Fruit fly (Drosophila melanogaster) Kc167 (cell line): ENCODE data around the gene CG13606.

ENCODE experiments used
- Myc ChIP-seq: fragments of >200 bp; optimal IDR thresholded peaks from 2 replicates; lab custom pipeline; 2017; ENCODE audit warnings: missing external identifiers
- Sin3A ChIP-seq: fragments of >200 bp; optimal IDR thresholded peaks from 2 replicates; lab custom pipeline; 2018; ENCODE audit warnings: missing external identifiers
- h ChIP-seq: fragments of >200 bp; optimal IDR thresholded peaks from 3 replicates; lab custom pipeline; 2018; ENCODE audit warnings: missing external identifiers
- insv ChIP-seq: fragments of >200 bp; optimal IDR thresholded peaks from 3 replicates; lab custom pipeline; 2018; ENCODE audit warnings: missing external identifiers
- psq ChIP-seq: fragments of >200 bp; optimal IDR thresholded peaks from 2 replicates; lab custom pipeline; 2017; ENCODE audit warnings: missing external identifiers
- ttk ChIP-seq: sonication (Bioruptor generic); optimal IDR thresholded peaks from 2 replicates; lab custom pipeline; 2017; ENCODE audit warnings: missing external identifiers

DNA sequence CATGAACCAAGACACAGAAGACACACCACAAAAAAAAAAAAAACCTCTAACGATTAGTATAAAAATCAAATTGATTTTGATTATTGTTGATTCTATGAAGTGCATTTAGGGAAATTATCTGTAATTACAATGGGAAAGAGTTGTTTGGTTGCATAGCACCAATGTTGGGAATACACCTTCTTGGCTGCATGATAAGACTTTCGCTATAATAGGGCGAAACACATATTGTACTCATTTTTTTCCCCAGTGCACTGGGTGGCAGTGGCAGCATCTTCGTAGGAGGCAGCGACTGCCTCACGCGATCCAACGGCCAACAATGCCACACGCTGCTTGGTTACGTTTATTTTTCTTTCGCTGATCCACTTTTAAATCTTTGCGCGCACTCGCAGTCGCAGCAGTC, 31.6 kb downstream of the CG13606 start:
- TF ChIP-seq Myc (lab: Kevin White, UChicago) (no peak), ttk (lab: Kevin White, UChicago) (no peak), h (lab: Kevin White, UChicago) (no peak), insv (no peak), psq (lab: Kevin White, UChicago) (no peak), Sin3A (lab: Kevin White, UChicago) (no peak)
